Worm (Caenorhabditis elegans): Measurements from ENCODE around the gene ccch-1.

Gene ccch-1

ce11 chrV:11503081-11503751 is 24.4 kb upstream of the ccch-1 start, which contains the start of gene C55A6.12:
Gene C55A6.12 (minus strand): TSS chrV:11503131.
- no peak for TF ChIP-seq W03F9.2 (tag; optimal IDR thresholded peaks at IDR 0.05)
- no peak for TF ChIP-seq dao-5 (tag; optimal IDR thresholded peaks at IDR 0.05)
- no peak for TF ChIP-seq him-1 (tag; optimal IDR thresholded peaks at IDR 0.05)

ce11 chrV:11504853-11505397 is 22.7 kb upstream of the ccch-1 start, which contains the start of the genes C55A6.1 and C55A6.10:
Gene C55A6.1 (minus strand): TSS chrV:11504968.
Gene C55A6.10 (plus strand): TSS chrV:11505347.
- TF ChIP-seq W03F9.2 (tag; optimal IDR thresholded peaks at IDR 0.05): peak; percentile 56

- TF ChIP-seq W03F9.2 (tag; optimal IDR thresholded peaks at IDR 0.05) (no peak), him-1 (tag; optimal IDR thresholded peaks at IDR 0.05) (no peak), dao-5 (tag; optimal IDR thresholded peaks at IDR 0.05) (no peak)
These were observed 21.3 kb upstream of the ccch-1 start for ce11 chrV:11506347-11506746.

- no peak for TF ChIP-seq dao-5 (tag; optimal IDR thresholded peaks at IDR 0.05)
- no peak for TF ChIP-seq him-1 (tag; optimal IDR thresholded peaks at IDR 0.05)
- no peak for TF ChIP-seq W03F9.2 (tag; optimal IDR thresholded peaks at IDR 0.05)
These were observed 18.9 kb upstream of the ccch-1 start, which contains the start of gene ttll-5 for ce11 chrV:11508773-11509172. Gene ttll-5 (plus strand): TSS chrV:11509060.

- TF ChIP-seq W03F9.2 (tag; optimal IDR thresholded peaks at IDR 0.05) (no peak), him-1 (tag; optimal IDR thresholded peaks at IDR 0.05) (no peak), dao-5 (tag; optimal IDR thresholded peaks at IDR 0.05) (no peak)
These were observed 14.2 kb upstream of the ccch-1 start, which contains the start of gene C55A6.3 for ce11 chrV:11513432-11513831. Gene C55A6.3 (minus strand): TSS chrV:11513532.

- no peak for TF ChIP-seq dao-5 (tag; optimal IDR thresholded peaks at IDR 0.05)
- no peak for TF ChIP-seq W03F9.2 (tag; optimal IDR thresholded peaks at IDR 0.05)
- TF ChIP-seq him-1 (tag; optimal IDR thresholded peaks at IDR 0.05): no peak
These were observed 13.0 kb upstream of the ccch-1 start, which contains the start of gene C55A6.6 for ce11 chrV:11514677-11515076. Gene C55A6.6 (minus strand): TSS chrV:11514737.

ce11 chrV:11515145-11515544 is 12.5 kb upstream of the ccch-1 start:
- TF ChIP-seq dao-5 (tag; optimal IDR thresholded peaks at IDR 0.05): no peak
- TF ChIP-seq W03F9.2 (tag; optimal IDR thresholded peaks at IDR 0.05): no peak
- TF ChIP-seq him-1 (tag; optimal IDR thresholded peaks at IDR 0.05): no peak

- TF ChIP-seq W03F9.2 (tag; optimal IDR thresholded peaks at IDR 0.05) (no peak), dao-5 (tag; optimal IDR thresholded peaks at IDR 0.05) (no peak), him-1 (tag; optimal IDR thresholded peaks at IDR 0.05) (no peak)
These were observed 11.5 kb upstream of the ccch-1 start, which contains the start of gene sdz-8 for ce11 chrV:11516141-11516591. Gene sdz-8 (minus strand): TSS chrV:11516191.

ce11 chrV:11517789-11518188 is 9.8 kb upstream of the ccch-1 start, which contains the start of gene C55A6.4:
Gene C55A6.4 (minus strand): TSS chrV:11517889.
- TF ChIP-seq W03F9.2 (tag; optimal IDR thresholded peaks at IDR 0.05) (no peak), him-1 (tag; optimal IDR thresholded peaks at IDR 0.05) (no peak), dao-5 (tag; optimal IDR thresholded peaks at IDR 0.05) (no peak)

- TF ChIP-seq W03F9.2 (tag; optimal IDR thresholded peaks at IDR 0.05): no peak
- no peak for TF ChIP-seq him-1 (tag; optimal IDR thresholded peaks at IDR 0.05)
- no peak for TF ChIP-seq dao-5 (tag; optimal IDR thresholded peaks at IDR 0.05)
These were observed 7.4 kb upstream of the ccch-1 start, which contains the start of the genes C55A6.11 and C55A6.7 for ce11 chrV:11520215-11520614. Gene C55A6.11 (plus strand): TSS chrV:11520515. Gene C55A6.7 (minus strand): TSS chrV:11520530.

ce11 chrV:11521448-11521847 is 6.2 kb upstream of the ccch-1 start, which contains the start of gene pafo-1:
Gene pafo-1 (plus strand): TSS chrV:11521703.
- no peak for TF ChIP-seq dao-5 (tag; optimal IDR thresholded peaks at IDR 0.05)
- TF ChIP-seq him-1 (tag; optimal IDR thresholded peaks at IDR 0.05): peak; percentile 12
- peak; percentile 85 for TF ChIP-seq W03F9.2 (tag; optimal IDR thresholded peaks at IDR 0.05)

ce11 chrV:11525338-11525737 is 2.3 kb upstream of the ccch-1 start:
- TF ChIP-seq him-1 (tag; optimal IDR thresholded peaks at IDR 0.05): no peak
- TF ChIP-seq dao-5 (tag; optimal IDR thresholded peaks at IDR 0.05): no peak
- no peak for TF ChIP-seq W03F9.2 (tag; optimal IDR thresholded peaks at IDR 0.05)

ce11 chrV:11526927-11527491 is 622 bp upstream of the ccch-1 start:
- TF ChIP-seq W03F9.2 (tag; optimal IDR thresholded peaks at IDR 0.05) (no peak), dao-5 (tag; optimal IDR thresholded peaks at IDR 0.05) (no peak), him-1 (tag; optimal IDR thresholded peaks at IDR 0.05) (no peak)
